Worm (Caenorhabditis elegans) whole organism, midembryonic: Measurements from ENCODE around the gene C50D2.7.

ENCODE experiments used
- flt-1 ChIP-seq: fragments of 200-800 bp; sonication (Bioruptor generic); IDR thresholded peaks from 2 replicates; pipeline ENCODE4 v1.3.6; 2022; ENCODE audit warnings: missing genetic modification characterization, missing compliant biosample characterization
- klf-2 ChIP-seq: fragments of 200-800 bp; sonication (Bioruptor generic); conservative IDR thresholded peaks from 2 replicates; pipeline ENCODE4 v1.3.6; 2022; ENCODE audit warnings: missing genetic modification reagents, missing genetic modification characterization, missing compliant biosample characterization
- med-1 ChIP-seq: sonication (generic microtip); optimal IDR thresholded peaks from 2 replicates; lab custom pipeline; 2017; ENCODE audit warnings: missing genetic modification characterization, mild to moderate bottlenecking, missing compliant biosample characterization, antibody characterized with exemption, missing genetic modification reagents; ENCODE audit not compliant: insufficient read depth
- ref-1 ChIP-seq: fragments of 200-800 bp; sonication (Bioruptor generic); conservative IDR thresholded peaks from 2 replicates; pipeline ENCODE4 v1.3.6; 2022; ENCODE audit warnings: missing genetic modification reagents, missing genetic modification characterization, missing compliant biosample characterization
- tab-1 ChIP-seq: fragments of 200-800 bp; sonication (Bioruptor generic); IDR thresholded peaks from 2 replicates; pipeline ENCODE4 v1.3.6; 2022; ENCODE audit warnings: missing genetic modification characterization, missing compliant biosample characterization
- ztf-23 ChIP-seq: fragments of 200-800 bp; sonication (Bioruptor generic); IDR thresholded peaks from 2 replicates; pipeline ENCODE4 v1.3.6; 2022; ENCODE audit warnings: missing genetic modification reagents, missing genetic modification characterization, missing compliant biosample characterization

- TF ChIP-seq ref-1 (GFP tag; lab: Robert Waterston, UW) (no peak), ztf-23 (no peak), tab-1 (GFP tag; lab: Robert Waterston, UW) (no peak), klf-2 (GFP tag; lab: Robert Waterston, UW) (no peak), flt-1 (GFP tag; lab: Robert Waterston, UW) (no peak), med-1 (GFP tag; lab: Kevin White, UChicago) (no peak)
Observed at ce11 chrII:124904-125303, 29.8 kb upstream of the C50D2.7 start, which contains the start of gene nmur-2.
